Worm (Caenorhabditis elegans): ENCODE results near the gene B0554.2.

The B0554.2 gene

ce11 chrV:467507-467906 lies 33.5 kb downstream of the B0554.2 start:
- TF ChIP-seq flh-1 (GFP tag; optimal IDR thresholded peaks at IDR 0.05) (no peak), nhr-2 (tag; optimal IDR thresholded peaks at IDR 0.05) (no peak), tbx-8 (GFP tag; optimal IDR thresholded peaks at IDR 0.05) (no peak), ces-1 (GFP tag; optimal IDR thresholded peaks at IDR 0.05) (no peak), nhr-76 (tag; optimal IDR thresholded peaks at IDR 0.05) (no peak), unc-39 (tag; optimal IDR thresholded peaks at IDR 0.05) (no peak)

- TF ChIP-seq sptf-1 (tag; optimal IDR thresholded peaks at IDR 0.05) (no peak), ceh-39 (tag; optimal IDR thresholded peaks at IDR 0.05) (no peak), lsy-2 (tag; optimal IDR thresholded peaks at IDR 0.05) (no peak), nhr-28 (tag; optimal IDR thresholded peaks at IDR 0.05) (no peak), nhr-237 (tag; optimal IDR thresholded peaks at IDR 0.05) (no peak), drap-1 (GFP tag; optimal IDR thresholded peaks at IDR 0.05) (no peak), elt-1 (tag; optimal IDR thresholded peaks at IDR 0.05; ENCODE audit: borderline replicate concordance, insufficient read depth) (no peak), nhr-12 (tag; optimal IDR thresholded peaks at IDR 0.05) (no peak), unc-120 (tag; optimal IDR thresholded peaks at IDR 0.05; ENCODE audit: poor library complexity, severe bottlenecking) (no peak), ces-1 (GFP tag; optimal IDR thresholded peaks at IDR 0.05) (no peak), flh-1 (GFP tag; optimal IDR thresholded peaks at IDR 0.05) (no peak), lin-13 (tag; optimal IDR thresholded peaks at IDR 0.05) (no peak), mep-1 (tag; optimal IDR thresholded peaks at IDR 0.05) (no peak), ceh-83 (GFP tag; optimal IDR thresholded peaks at IDR 0.05) (no peak), lin-32 (GFP tag; optimal IDR thresholded peaks at IDR 0.05) (no peak), ham-2 (GFP tag; optimal IDR thresholded peaks at IDR 0.05) (no peak)
Observed at ce11 chrV:468460-468859, 34.5 kb downstream of the B0554.2 start, which contains the start of gene srbc-57. Gene srbc-57, minus strand, starts transcription at chrV:468560.

- TF ChIP-seq nhr-237 (tag; optimal IDR thresholded peaks at IDR 0.05) (no peak), ceh-43 (GFP tag; optimal IDR thresholded peaks at IDR 0.05) (no peak), nhr-12 (tag; optimal IDR thresholded peaks at IDR 0.05) (no peak), sptf-1 (tag; optimal IDR thresholded peaks at IDR 0.05) (no peak), lsy-2 (tag; optimal IDR thresholded peaks at IDR 0.05) (no peak), unc-62 (GFP tag; optimal IDR thresholded peaks at IDR 0.05) (no peak), elt-1 (tag; optimal IDR thresholded peaks at IDR 0.05; ENCODE audit: borderline replicate concordance, insufficient read depth) (no peak), pha-4 (tag; optimal IDR thresholded peaks at IDR 0.05) (no peak), mep-1 (tag; optimal IDR thresholded peaks at IDR 0.05) (no peak), hlh-1 (tag; optimal IDR thresholded peaks at IDR 0.05) (no peak)
Observed at ce11 chrV:472589-472988, 38.6 kb downstream of the B0554.2 start, which contains the start of gene srt-31. Gene srt-31, plus strand, starts transcription at chrV:472889.

ce11 chrV:474516-474915 lies 40.5 kb downstream of the B0554.2 start, which contains the start of gene nhr-99:
Gene nhr-99, plus strand, starts transcription at chrV:474778.
- TF ChIP-seq ham-2 (GFP tag; optimal IDR thresholded peaks at IDR 0.05) (no peak), ztf-11 (tag; optimal IDR thresholded peaks at IDR 0.05) (no peak), flh-1 (GFP tag; optimal IDR thresholded peaks at IDR 0.05) (no peak), mls-2 (tag; optimal IDR thresholded peaks at IDR 0.05) (no peak), ces-1 (GFP tag; optimal IDR thresholded peaks at IDR 0.05) (no peak), lsy-2 (tag; optimal IDR thresholded peaks at IDR 0.05) (no peak), blmp-1 (tag; optimal IDR thresholded peaks at IDR 0.05) (no peak), nhr-28 (tag; optimal IDR thresholded peaks at IDR 0.05) (no peak), nhr-2 (tag; optimal IDR thresholded peaks at IDR 0.05) (no peak), ceh-43 (GFP tag; optimal IDR thresholded peaks at IDR 0.05) (no peak), nhr-76 (tag; optimal IDR thresholded peaks at IDR 0.05) (no peak), elt-3 (tag; optimal IDR thresholded peaks at IDR 0.05) (no peak)

- TF ChIP-seq drap-1 (GFP tag; optimal IDR thresholded peaks at IDR 0.05) (no peak), flh-1 (GFP tag; optimal IDR thresholded peaks at IDR 0.05) (no peak), cnd-1 (tag; optimal IDR thresholded peaks at IDR 0.05) (no peak), ces-1 (GFP tag; optimal IDR thresholded peaks at IDR 0.05) (no peak), ceh-83 (GFP tag; optimal IDR thresholded peaks at IDR 0.05) (no peak), lin-32 (GFP tag; optimal IDR thresholded peaks at IDR 0.05) (no peak), nhr-76 (tag; optimal IDR thresholded peaks at IDR 0.05) (no peak), sptf-1 (tag; optimal IDR thresholded peaks at IDR 0.05) (no peak), nhr-237 (tag; optimal IDR thresholded peaks at IDR 0.05) (no peak), snpc-4 (tag; optimal IDR thresholded peaks at IDR 0.05) (no peak), elt-1 (tag; optimal IDR thresholded peaks at IDR 0.05; ENCODE audit: borderline replicate concordance, insufficient read depth) (no peak), M03D4.4 (tag; optimal IDR thresholded peaks at IDR 0.05) (no peak), zip-8 (tag; optimal IDR thresholded peaks at IDR 0.05) (no peak), sem-2 (GFP tag; optimal IDR thresholded peaks at IDR 0.05) (no peak), pha-4 (tag; optimal IDR thresholded peaks at IDR 0.05) (no peak), ham-2 (GFP tag; optimal IDR thresholded peaks at IDR 0.05) (no peak)
Observed at ce11 chrV:477664-478212, 43.7 kb downstream of the B0554.2 start, which contains the start of gene nhr-55. Gene nhr-55, plus strand, starts transcription at chrV:478162.

All from whole organism, mixed stage, embryonic.